Worm (Caenorhabditis elegans) whole organism, midembryonic: ENCODE data around the gene ZK354.8.

ENCODE experiments used
- cog-1 ChIP-seq: sonication (generic microtip); optimal IDR thresholded peaks from 2 replicates; lab custom pipeline; 2016; ENCODE audit warnings: missing genetic modification characterization, missing compliant biosample characterization
- med-1 ChIP-seq: sonication (generic microtip); optimal IDR thresholded peaks from 2 replicates; lab custom pipeline; 2017; ENCODE audit warnings: missing genetic modification characterization, mild to moderate bottlenecking, missing compliant biosample characterization, antibody characterized with exemption, missing genetic modification reagents; ENCODE audit not compliant: insufficient read depth
- ref-1 ChIP-seq: fragments of 200-800 bp; sonication (Bioruptor generic); conservative IDR thresholded peaks from 2 replicates; pipeline ENCODE4 v1.3.6; 2022; ENCODE audit warnings: missing genetic modification reagents, missing genetic modification characterization, missing compliant biosample characterization

DNA sequence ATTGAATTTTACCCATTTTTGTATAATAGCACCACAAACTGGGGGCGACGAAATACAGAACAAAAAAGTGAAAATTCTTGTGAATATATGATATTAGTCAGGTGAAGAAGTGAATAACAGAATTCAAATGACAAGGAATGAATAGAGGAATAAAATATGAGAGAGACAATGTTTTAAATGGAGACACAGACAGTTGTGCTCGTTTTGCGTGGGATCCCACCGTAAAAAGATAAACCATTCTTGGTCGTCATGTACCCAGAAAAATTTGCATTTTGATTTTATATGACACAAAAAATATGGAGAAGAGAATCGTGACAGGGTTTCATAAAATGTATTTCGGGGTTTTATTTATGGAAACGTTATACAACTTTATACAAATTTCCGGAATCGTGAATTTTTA lies 28.2 kb downstream of the ZK354.8 start, which contains the start of gene F36H12.17:
- TF ChIP-seq med-1 (GFP tag; lab: Kevin White, UChicago) (no peak), cog-1 (no peak), ref-1 (GFP tag; lab: Robert Waterston, UW) (no peak)
